Fruit fly (Drosophila melanogaster) whole organism, embryonic: ENCODE data around the gene AcCoAS.

ENCODE experiments used
- Adf1 ChIP-seq: fragments of 200-800 bp; sonication (Bioruptor generic); IDR thresholded peaks from 2 replicates; pipeline ENCODE4 v1.3.6; 2022; ENCODE audit warnings: missing biosample characterization, missing genetic modification characterization
- Bgb ChIP-seq: fragments of 200-800 bp; sonication (Bioruptor generic); IDR thresholded peaks from 2 replicates; pipeline ENCODE4 v1.3.6; 2022; ENCODE audit warnings: missing biosample characterization, missing genetic modification characterization; ENCODE audit not compliant: partially characterized antibody
- CG1024 ChIP-seq: fragments of 200-800 bp; sonication (Bioruptor generic); IDR thresholded peaks from 2 replicates; pipeline ENCODE4 v1.3.6; 2022; ENCODE audit warnings: missing biosample characterization, missing genetic modification characterization
- CG12155 ChIP-seq: fragments of 200-800 bp; sonication (Bioruptor generic); optimal IDR thresholded peaks from 3 replicates; lab custom pipeline; 2016; ENCODE audit warnings: missing biosample characterization, missing genetic modification characterization
- CG12659 ChIP-seq: fragments of 200-800 bp; sonication (Bioruptor generic); optimal IDR thresholded peaks from 3 replicates; lab custom pipeline; 2017; ENCODE audit warnings: mild to moderate bottlenecking, missing biosample characterization, missing genetic modification reagents, missing genetic modification characterization
- CG16779 ChIP-seq: fragments of 200-800 bp; sonication (Bioruptor generic); IDR thresholded peaks from 2 replicates; pipeline ENCODE4 v1.3.6; 2022; ENCODE audit warnings: missing biosample characterization, missing genetic modification characterization
- CG16813 ChIP-seq: fragments of 200-800 bp; sonication (Bioruptor generic); IDR thresholded peaks from 3 replicates; pipeline ENCODE4 v1.3.6; 2022; ENCODE audit warnings: missing biosample characterization, missing genetic modification characterization; ENCODE audit not compliant: partially characterized antibody
- CG17359 ChIP-seq: fragments of 200-800 bp; sonication (Bioruptor generic); optimal IDR thresholded peaks from 3 replicates; lab custom pipeline; 2018; ENCODE audit warnings: missing biosample characterization, mild to moderate bottlenecking, missing genetic modification characterization, moderate library complexity
- CG1792 ChIP-seq: fragments of 200-800 bp; sonication (Bioruptor generic); optimal IDR thresholded peaks from 2 replicates; lab custom pipeline; 2016; ENCODE audit warnings: missing biosample characterization, missing genetic modification characterization
- CG18764 ChIP-seq: fragments of 200-800 bp; sonication (Bioruptor generic); optimal IDR thresholded peaks from 3 replicates; lab custom pipeline; 2016; ENCODE audit warnings: missing biosample characterization, missing genetic modification characterization
- CG2129 ChIP-seq: fragments of 200-800 bp; sonication (Bioruptor generic); IDR thresholded peaks from 2 replicates; pipeline ENCODE4 v1.3.6; 2022; ENCODE audit warnings: missing biosample characterization, missing genetic modification characterization; ENCODE audit not compliant: partially characterized antibody
- CG32532 ChIP-seq: fragments of 200-800 bp; sonication (Bioruptor generic); IDR thresholded peaks from 2 replicates; pipeline ENCODE4 v1.3.6; 2022; ENCODE audit warnings: missing biosample characterization, missing genetic modification characterization
- CG3995 ChIP-seq: fragments of 200-800 bp; sonication (Bioruptor generic); optimal IDR thresholded peaks from 3 replicates; lab custom pipeline; 2016; ENCODE audit warnings: missing biosample characterization, missing genetic modification characterization
- CG4854 ChIP-seq: fragments of 200-800 bp; sonication (Bioruptor generic); optimal IDR thresholded peaks from 2 replicates; lab custom pipeline; 2016; ENCODE audit warnings: missing biosample characterization, missing genetic modification characterization, inconsistent platforms
- CG6175 ChIP-seq: fragments of 200-800 bp; sonication (Bioruptor generic); IDR thresholded peaks from 3 replicates; pipeline ENCODE4 v1.3.6; 2022; ENCODE audit warnings: missing biosample characterization, missing genetic modification characterization
- CG7963 ChIP-seq: fragments of 200-800 bp; sonication (Bioruptor generic); IDR thresholded peaks from 3 replicates; pipeline ENCODE4 v1.3.6; 2022; ENCODE audit warnings: missing biosample characterization, missing genetic modification characterization; ENCODE audit not compliant: partially characterized antibody
- CG8290 ChIP-seq, 3 experiments: fragments of 200-800 bp; sonication (Bioruptor generic); optimal IDR thresholded peaks; 2 replicates each; lab custom pipeline; 2016 to 2019; ENCODE audit warnings: missing biosample characterization in 3 of 3, missing genetic modification characterization in 3 of 3, mild to moderate bottlenecking in 2 of 3, moderate library complexity in 1 of 3
- CG9609 ChIP-seq: fragments of 200-800 bp; sonication (Bioruptor generic); optimal IDR thresholded peaks from 3 replicates; lab custom pipeline; 2016; ENCODE audit warnings: missing biosample characterization, missing genetic modification characterization
- CG9932 ChIP-seq: fragments of 200-800 bp; sonication (Bioruptor generic); IDR thresholded peaks from 2 replicates; pipeline ENCODE4 v1.3.6; 2022; ENCODE audit warnings: missing biosample characterization, missing genetic modification characterization
- Dref ChIP-seq: fragments of 200-800 bp; sonication (Bioruptor generic); IDR thresholded peaks from 2 replicates; pipeline ENCODE4 v1.3.6; 2022; ENCODE audit warnings: missing biosample characterization, missing genetic modification characterization
- E2f2 ChIP-seq: fragments of 200-800 bp; sonication (Bioruptor generic); IDR thresholded peaks from 2 replicates; pipeline ENCODE4 v1.3.6; 2022; ENCODE audit warnings: missing biosample characterization, missing genetic modification characterization
- HmgD ChIP-seq: fragments of 200-800 bp; sonication (Bioruptor generic); optimal IDR thresholded peaks from 3 replicates; lab custom pipeline; 2016; ENCODE audit warnings: missing biosample characterization, missing genetic modification characterization
- Lhr ChIP-seq: fragments of 200-800 bp; sonication (Bioruptor generic); optimal IDR thresholded peaks from 3 replicates; lab custom pipeline; 2017; ENCODE audit warnings: mild to moderate bottlenecking, missing biosample characterization, missing genetic modification reagents, missing genetic modification characterization
- Sox102F ChIP-seq: fragments of 200-800 bp; sonication (Bioruptor generic); optimal IDR thresholded peaks from 2 replicates; lab custom pipeline; 2018; ENCODE audit warnings: missing biosample characterization, mild to moderate bottlenecking, missing genetic modification characterization, moderate library complexity
- bcd ChIP-seq: fragments of 200-800 bp; sonication (Bioruptor generic); optimal IDR thresholded peaks from 2 replicates; lab custom pipeline; 2017; ENCODE audit warnings: missing biosample characterization, mild to moderate bottlenecking, missing genetic modification characterization
- chinmo ChIP-seq: fragments of 200-800 bp; sonication (Bioruptor generic); IDR thresholded peaks from 4 replicates; pipeline ENCODE4 v1.3.6; 2022; ENCODE audit warnings: missing biosample characterization, missing genetic modification characterization; ENCODE audit not compliant: partially characterized antibody
- da ChIP-seq: fragments of 200-800 bp; sonication (Bioruptor generic); optimal IDR thresholded peaks from 2 replicates; lab custom pipeline; 2016; ENCODE audit warnings: missing biosample characterization, missing genetic modification characterization
- dan ChIP-seq: fragments of 200-800 bp; sonication (Bioruptor generic); IDR thresholded peaks from 2 replicates; pipeline ENCODE4 v1.3.6; 2022; ENCODE audit warnings: missing biosample characterization, missing genetic modification characterization
- dmrt99B ChIP-seq: fragments of 200-800 bp; sonication (Bioruptor generic); optimal IDR thresholded peaks from 2 replicates; lab custom pipeline; 2018; ENCODE audit warnings: missing biosample characterization, mild to moderate bottlenecking, missing genetic modification characterization, moderate library complexity
- fd102C ChIP-seq: fragments of 200-800 bp; sonication (Bioruptor generic); optimal IDR thresholded peaks from 2 replicates; lab custom pipeline; 2018; ENCODE audit warnings: missing biosample characterization, mild to moderate bottlenecking, missing genetic modification characterization, moderate library complexity
- fd3F ChIP-seq: fragments of 200-800 bp; sonication (Bioruptor generic); optimal IDR thresholded peaks from 2 replicates; lab custom pipeline; 2018; ENCODE audit warnings: missing biosample characterization, mild to moderate bottlenecking, missing genetic modification characterization, moderate library complexity
- gfzf ChIP-seq: fragments of 200-800 bp; sonication (Bioruptor generic); optimal IDR thresholded peaks from 2 replicates; lab custom pipeline; 2016; ENCODE audit warnings: missing biosample characterization, mild to moderate bottlenecking, missing genetic modification characterization, moderate library complexity
- grn ChIP-seq: fragments of 200-800 bp; sonication (Bioruptor generic); optimal IDR thresholded peaks from 3 replicates; lab custom pipeline; 2017; ENCODE audit warnings: missing biosample characterization, missing genetic modification characterization
- gsb-n ChIP-seq: fragments of 200-800 bp; sonication (Bioruptor generic); optimal IDR thresholded peaks from 3 replicates; lab custom pipeline; 2018; ENCODE audit warnings: missing biosample characterization, mild to moderate bottlenecking, missing genetic modification characterization
- lola ChIP-seq, 3 experiments: fragments of >200 bp in 2 of 3; fragments of 200-800 bp in 1 of 3; sonication (Bioruptor generic) in 1 of 3; optimal IDR thresholded peaks; 2 replicates each; lab custom pipeline; 2017 to 2019; ENCODE audit warnings: missing biosample characterization in 3 of 3, missing genetic modification characterization in 3 of 3, mild to moderate bottlenecking in 1 of 3, moderate library complexity in 1 of 3
- pita ChIP-seq: fragments of 200-800 bp; sonication (Bioruptor generic); optimal IDR thresholded peaks from 2 replicates; lab custom pipeline; 2017; ENCODE audit warnings: missing biosample characterization, mild to moderate bottlenecking, missing genetic modification characterization
- pzg ChIP-seq: fragments of 200-800 bp; sonication (Bioruptor generic); optimal IDR thresholded peaks from 3 replicates; lab custom pipeline; 2018; ENCODE audit warnings: missing biosample characterization, mild to moderate bottlenecking, missing genetic modification characterization, moderate library complexity
- rib ChIP-seq: fragments of 200-800 bp; sonication (Bioruptor generic); IDR thresholded peaks from 2 replicates; pipeline ENCODE4 v1.3.6; 2022; ENCODE audit warnings: missing biosample characterization, missing genetic modification characterization
- sima ChIP-seq: fragments of 200-800 bp; sonication (Bioruptor generic); optimal IDR thresholded peaks from 2 replicates; lab custom pipeline; 2016; ENCODE audit warnings: missing biosample characterization, missing genetic modification characterization
- sisA ChIP-seq: fragments of 200-800 bp; sonication (Bioruptor generic); IDR thresholded peaks from 2 replicates; pipeline ENCODE4 v1.3.6; 2022; ENCODE audit warnings: missing biosample characterization, missing genetic modification characterization
- slou ChIP-seq: fragments of 200-800 bp; sonication (Bioruptor generic); optimal IDR thresholded peaks from 3 replicates; lab custom pipeline; 2016; ENCODE audit warnings: missing biosample characterization, missing genetic modification characterization
- slp2 ChIP-seq: fragments of 200-800 bp; sonication (Bioruptor generic); optimal IDR thresholded peaks from 2 replicates; lab custom pipeline; 2016; ENCODE audit warnings: missing biosample characterization, missing genetic modification characterization
- sna ChIP-seq: fragments of 200-800 bp; sonication (Bioruptor generic); IDR thresholded peaks from 2 replicates; pipeline ENCODE4 v1.3.6; 2022; ENCODE audit warnings: missing biosample characterization, missing genetic modification characterization; ENCODE audit not compliant: partially characterized antibody
- sob ChIP-seq: fragments of 200-800 bp; sonication (Bioruptor generic); IDR thresholded peaks from 2 replicates; pipeline ENCODE4 v1.3.6; 2022; ENCODE audit warnings: missing biosample characterization, missing genetic modification characterization
- toy ChIP-seq: fragments of 200-800 bp; sonication (Bioruptor generic); IDR thresholded peaks from 2 replicates; pipeline ENCODE4 v1.3.6; 2022; ENCODE audit warnings: missing biosample characterization, missing genetic modification characterization
- unc-4 ChIP-seq: fragments of 200-800 bp; sonication (Bioruptor generic); IDR thresholded peaks from 2 replicates; pipeline ENCODE4 v1.3.6; 2022; ENCODE audit warnings: missing biosample characterization, missing genetic modification characterization; ENCODE audit not compliant: partially characterized antibody
- yki ChIP-seq: fragments of >200 bp; optimal IDR thresholded peaks from 3 replicates; lab custom pipeline; 2018
- zf30C ChIP-seq: fragments of 200-800 bp; sonication (Bioruptor generic); optimal IDR thresholded peaks from 3 replicates; lab custom pipeline; 2018; ENCODE audit warnings: missing biosample characterization, mild to moderate bottlenecking, missing genetic modification characterization

AcCoAS gene

DNA sequence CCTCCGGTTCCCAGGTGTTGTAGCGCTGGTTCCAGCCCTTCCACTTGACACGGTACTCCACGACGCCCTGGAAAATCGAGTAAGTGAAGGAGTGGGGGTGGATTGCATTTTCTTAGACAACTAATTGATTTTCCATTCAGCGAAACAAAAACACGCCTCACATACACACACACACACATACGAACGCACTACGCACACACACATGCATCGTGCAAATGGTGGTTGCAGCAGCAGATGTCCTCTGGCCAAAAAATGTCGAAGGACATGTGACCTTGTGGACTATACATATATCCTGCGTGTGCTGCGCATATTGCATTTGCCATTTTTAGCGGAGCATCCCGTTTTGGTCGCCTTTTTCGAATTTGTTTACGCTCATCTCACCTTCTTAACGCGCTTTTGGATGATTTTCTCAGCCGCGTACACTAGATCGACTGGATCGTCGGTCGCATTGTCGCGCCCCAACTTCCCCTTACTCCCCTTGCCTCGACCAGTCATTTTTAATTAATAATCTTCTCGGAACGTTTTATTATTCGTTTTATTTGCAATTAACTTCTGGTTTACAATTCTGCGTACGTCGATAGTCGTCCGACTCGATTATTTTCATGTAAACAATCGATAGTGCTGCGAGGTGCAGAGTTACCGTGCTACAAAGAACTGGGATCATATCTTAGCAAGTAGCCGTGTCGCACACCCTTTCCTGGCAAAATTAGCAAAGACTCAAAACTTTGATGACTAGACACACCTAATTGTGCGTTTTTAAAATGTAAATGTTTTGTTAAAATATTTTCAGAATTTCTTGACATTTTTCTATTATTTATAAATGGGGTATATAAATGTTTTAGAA, 37.6 kb upstream of the AcCoAS start, which contains the start of gene Pc (continued):
- TF ChIP-seq unc-4 (peak; percentile 86), CG4854 (GFP tag; lab: Kevin White, UChicago) (peak; percentile 25), fd3F (GFP tag; lab: Kevin White, UChicago) (no peak), sisA (GFP tag; lab: Robert Waterston, UW) (no peak), CG9609 (peak; percentile 4), rib (0 out of 2 replicates have a peak, but pooled peaks have one; percentile 37), CG3995 (peak; percentile 24), zf30C (GFP tag; lab: Kevin White, UChicago) (peak; percentile 4), fd102C (GFP tag; lab: Kevin White, UChicago) (no peak), Bgb (GFP tag; lab: Robert Waterston, UW) (peak; percentile 93), E2f2 (GFP tag; lab: Robert Waterston, UW) (peak; percentile 64), CG12659 (GFP tag; lab: Kevin White, UChicago) (peak; percentile 82), CG7963 (peak; percentile 78), Sox102F (GFP tag; lab: Kevin White, UChicago) (no peak), dmrt99B (tag; lab: Kevin White, UChicago) (no peak), chinmo (GFP tag; lab: Robert Waterston, UW) (peak; percentile 77; the same call in 1 of the 4 replicates), gfzf (GFP tag; lab: Kevin White, UChicago) (peak; percentile 86), CG16813 (GFP tag; lab: Robert Waterston, UW) (peak; percentile 88), toy (GFP tag; lab: Robert Waterston, UW) (no peak), Adf1 (GFP tag; lab: Robert Waterston, UW) (no peak), CG9932 (peak; percentile 46), pzg (GFP tag; lab: Kevin White, UChicago) (peak; percentile 98), CG6175 (no peak), CG32532 (no peak), Lhr (GFP tag; lab: Kevin White, UChicago) (peak; percentile 91), CG18764 (GFP tag; lab: Kevin White, UChicago) (peak; percentile 6), HmgD (peak; percentile 83), CG1024 (no peak), pita (GFP tag; lab: Kevin White, UChicago) (peak; percentile 87), da (GFP tag; lab: Kevin White, UChicago) (peak; percentile 0), grn (GFP tag; lab: Kevin White, UChicago) (no peak), dan (no peak), CG1792 (GFP tag; lab: Kevin White, UChicago) (no peak), Dref (peak; percentile 97), CG16779 (no peak), bcd (no peak), slou (GFP tag; lab: Kevin White, UChicago) (no peak), gsb-n (tag; lab: Kevin White, UChicago) (peak; percentile 23), sima (GFP tag; lab: Kevin White, UChicago) (peak; percentile 34), slp2 (peak; percentile 16), CG2129 (peak; percentile 60), CG12155 (GFP tag; lab: Kevin White, UChicago) (peak; percentile 49), yki (lab: Kevin White, UChicago) (no peak), lola (GFP tag; optimal IDR thresholded peaks at IDR 0.05; lab: Kevin White, UChicago) (peak in 1 of 3 experiments; percentile 20), sna (peak; percentile 53; the same call in 1 of the 2 replicates), CG8290 (GFP tag; optimal IDR thresholded peaks at IDR 0.05; lab: Kevin White, UChicago) (peak; percentile 13), CG8290 (tag; optimal IDR thresholded peaks at IDR 0.05; lab: Kevin White, UChicago) (peak in 1 of 2 experiments; percentile 78), sob (GFP tag; lab: Robert Waterston, UW) (peak; percentile 48; the same call in 1 of the 2 replicates), CG17359 (tag; lab: Kevin White, UChicago) (no peak)
